Fruit fly (Drosophila melanogaster): Measurements from ENCODE around the gene side-IV.

side-IV gene

dm6 chr3R:13404841-13405441 lies 45.4 kb upstream of the side-IV start, which contains the start of gene yellow-e3:
yellow-e3 (minus strand) TSS chr3R:13404870.
- TF ChIP-seq CG11617 (GFP tag; optimal IDR thresholded peaks at IDR 0.05) (no peak), kay (GFP tag; ENCODE audit: borderline replicate concordance) (peak; percentile 1), CG5204 (GFP tag; optimal IDR thresholded peaks at IDR 0.05) (no peak)

- TF ChIP-seq tj (GFP tag; optimal IDR thresholded peaks at IDR 0.05) (no peak), CG7101 (tag; optimal IDR thresholded peaks at IDR 0.05) (no peak), bab1 (GFP tag; optimal IDR thresholded peaks at IDR 0.05) (no peak), cic (GFP tag; optimal IDR thresholded peaks at IDR 0.05) (no peak), pad (GFP tag; optimal IDR thresholded peaks at IDR 0.05) (no peak), Hr96 (GFP tag; optimal IDR thresholded peaks at IDR 0.05) (no peak), CG5204 (GFP tag; optimal IDR thresholded peaks at IDR 0.05) (no peak), ovo (GFP tag; optimal IDR thresholded peaks at IDR 0.05) (no peak), Crg-1 (GFP tag; optimal IDR thresholded peaks at IDR 0.05) (no peak), CG14711 (tag; optimal IDR thresholded peaks at IDR 0.05) (no peak), CG33017 (tag; optimal IDR thresholded peaks at IDR 0.05) (no peak)
These were observed 43.5 kb upstream of the side-IV start, which contains the start of gene yellow-e2 for dm6 chr3R:13406898-13407297. yellow-e2 (minus strand) TSS chr3R:13406998.

- peak; percentile 26 for TF ChIP-seq tj (GFP tag; optimal IDR thresholded peaks at IDR 0.05)
- TF ChIP-seq CG12768 (GFP tag; optimal IDR thresholded peaks at IDR 0.05): no peak
These were observed 37.7 kb upstream of the side-IV start for dm6 chr3R:13412704-13413103.

- TF ChIP-seq Hr96 (GFP tag; optimal IDR thresholded peaks at IDR 0.05): no peak
- no peak for TF ChIP-seq CG5204 (GFP tag; optimal IDR thresholded peaks at IDR 0.05)
- TF ChIP-seq ovo (GFP tag; optimal IDR thresholded peaks at IDR 0.05): no peak
- TF ChIP-seq CG33017 (tag; optimal IDR thresholded peaks at IDR 0.05): no peak
- no peak for TF ChIP-seq CG1620 (GFP tag; optimal IDR thresholded peaks at IDR 0.05)
- no peak for TF ChIP-seq cic (GFP tag; optimal IDR thresholded peaks at IDR 0.05)
- TF ChIP-seq toe (GFP tag; optimal IDR thresholded peaks at IDR 0.05): no peak
- TF ChIP-seq bab1 (GFP tag; optimal IDR thresholded peaks at IDR 0.05): no peak
- TF ChIP-seq Mnt (GFP tag; optimal IDR thresholded peaks at IDR 0.05): no peak
- no peak for TF ChIP-seq pad (GFP tag; optimal IDR thresholded peaks at IDR 0.05)
These were observed 35.2 kb upstream of the side-IV start, which contains the start of gene yellow-e for dm6 chr3R:13415186-13415585. yellow-e (minus strand) TSS chr3R:13415286.

dm6 chr3R:13417067-13417595 lies 33.3 kb upstream of the side-IV start:
- no peak for TF ChIP-seq ovo (GFP tag; optimal IDR thresholded peaks at IDR 0.05)
- TF ChIP-seq Crg-1 (GFP tag; optimal IDR thresholded peaks at IDR 0.05): no peak
- TF ChIP-seq pad (GFP tag; optimal IDR thresholded peaks at IDR 0.05): no peak
- TF ChIP-seq Mnt (GFP tag; optimal IDR thresholded peaks at IDR 0.05): no peak
- no peak for TF ChIP-seq CG14711 (tag; optimal IDR thresholded peaks at IDR 0.05)
- TF ChIP-seq CG5204 (GFP tag; optimal IDR thresholded peaks at IDR 0.05): no peak

dm6 chr3R:13419979-13420378 lies 30.4 kb upstream of the side-IV start, which contains the start of gene Ir87a:
Ir87a (plus strand) TSS chr3R:13420279.
- TF ChIP-seq cic (GFP tag; optimal IDR thresholded peaks at IDR 0.05): no peak
- no peak for TF ChIP-seq toe (GFP tag; optimal IDR thresholded peaks at IDR 0.05)
- no peak for TF ChIP-seq pad (GFP tag; optimal IDR thresholded peaks at IDR 0.05)
- no peak for TF ChIP-seq CG5204 (GFP tag; optimal IDR thresholded peaks at IDR 0.05)
- TF ChIP-seq kay (GFP tag; ENCODE audit: borderline replicate concordance): no peak
- TF ChIP-seq CG7101 (tag; optimal IDR thresholded peaks at IDR 0.05): no peak
- TF ChIP-seq CG11617 (GFP tag; optimal IDR thresholded peaks at IDR 0.05): no peak
- TF ChIP-seq ovo (GFP tag; optimal IDR thresholded peaks at IDR 0.05): no peak
- no peak for TF ChIP-seq CG7045 (GFP tag; optimal IDR thresholded peaks at IDR 0.05)
- no peak for TF ChIP-seq Clk (GFP tag; optimal IDR thresholded peaks at IDR 0.05)
- no peak for TF ChIP-seq bab1 (GFP tag; optimal IDR thresholded peaks at IDR 0.05)
- TF ChIP-seq cnc (optimal IDR thresholded peaks at IDR 0.05): no peak
- no peak for TF ChIP-seq CG1620 (GFP tag; optimal IDR thresholded peaks at IDR 0.05)
- TF ChIP-seq CG14711 (tag; optimal IDR thresholded peaks at IDR 0.05): no peak
- TF ChIP-seq Crg-1 (GFP tag; optimal IDR thresholded peaks at IDR 0.05): no peak

- TF ChIP-seq CG11617 (GFP tag; optimal IDR thresholded peaks at IDR 0.05): no peak
These were observed 28.2 kb upstream of the side-IV start for dm6 chr3R:13422178-13422577.

- TF ChIP-seq cic (GFP tag; optimal IDR thresholded peaks at IDR 0.05) (no peak), CG11617 (GFP tag; optimal IDR thresholded peaks at IDR 0.05) (no peak), CG5204 (GFP tag; optimal IDR thresholded peaks at IDR 0.05) (no peak), CG33017 (tag; optimal IDR thresholded peaks at IDR 0.05) (no peak), kay (GFP tag; ENCODE audit: borderline replicate concordance) (no peak), Mnt (GFP tag; optimal IDR thresholded peaks at IDR 0.05) (no peak), toe (GFP tag; optimal IDR thresholded peaks at IDR 0.05) (no peak), cnc (optimal IDR thresholded peaks at IDR 0.05) (no peak), Hr96 (GFP tag; optimal IDR thresholded peaks at IDR 0.05) (no peak), Clk (GFP tag; optimal IDR thresholded peaks at IDR 0.05) (no peak), tj (GFP tag; optimal IDR thresholded peaks at IDR 0.05) (no peak), CG7045 (GFP tag; optimal IDR thresholded peaks at IDR 0.05) (no peak), CG14711 (tag; optimal IDR thresholded peaks at IDR 0.05) (no peak), Crg-1 (GFP tag; optimal IDR thresholded peaks at IDR 0.05) (no peak), CG12768 (GFP tag; optimal IDR thresholded peaks at IDR 0.05) (no peak)
These were observed 24.8 kb upstream of the side-IV start, which contains the start of gene Act87E for dm6 chr3R:13425470-13426033. Act87E (plus strand) TSS chr3R:13425983.

All from whole organism, adult.